Fruit fly (Drosophila melanogaster) whole organism, embryonic: ENCODE measurements around the gene cno.

Experiments used
- CG2712 ChIP-seq: fragments of 200-800 bp; optimal IDR thresholded peaks from 3 replicates; lab custom pipeline; 2019; ENCODE audit warnings: missing biosample characterization, mild to moderate bottlenecking, missing genetic modification characterization, moderate library complexity
- CG6254 ChIP-seq: fragments of 200-800 bp; sonication (Bioruptor generic); optimal IDR thresholded peaks from 3 replicates; lab custom pipeline; 2017; ENCODE audit warnings: mild to moderate bottlenecking, missing biosample characterization, missing genetic modification reagents, missing genetic modification characterization
- CG6765 ChIP-seq: fragments of 200-800 bp; sonication (Bioruptor generic); optimal IDR thresholded peaks from 3 replicates; lab custom pipeline; 2017; ENCODE audit warnings: missing biosample characterization, mild to moderate bottlenecking, missing genetic modification characterization
- Gug ChIP-seq: fragments of 200-800 bp; sonication (Bioruptor generic); IDR thresholded peaks from 4 replicates; pipeline ENCODE4 v1.3.6; 2022; ENCODE audit warnings: missing biosample characterization, missing genetic modification characterization
- MESR4 ChIP-seq: fragments of 200-800 bp; sonication (Bioruptor generic); optimal IDR thresholded peaks from 2 replicates; lab custom pipeline; 2018; ENCODE audit warnings: missing biosample characterization, mild to moderate bottlenecking, missing genetic modification characterization, moderate library complexity
- mirr ChIP-seq: fragments of 200-800 bp; sonication (Bioruptor generic); optimal IDR thresholded peaks from 3 replicates; lab custom pipeline; 2018; ENCODE audit warnings: missing biosample characterization, mild to moderate bottlenecking, missing genetic modification characterization

DNA sequence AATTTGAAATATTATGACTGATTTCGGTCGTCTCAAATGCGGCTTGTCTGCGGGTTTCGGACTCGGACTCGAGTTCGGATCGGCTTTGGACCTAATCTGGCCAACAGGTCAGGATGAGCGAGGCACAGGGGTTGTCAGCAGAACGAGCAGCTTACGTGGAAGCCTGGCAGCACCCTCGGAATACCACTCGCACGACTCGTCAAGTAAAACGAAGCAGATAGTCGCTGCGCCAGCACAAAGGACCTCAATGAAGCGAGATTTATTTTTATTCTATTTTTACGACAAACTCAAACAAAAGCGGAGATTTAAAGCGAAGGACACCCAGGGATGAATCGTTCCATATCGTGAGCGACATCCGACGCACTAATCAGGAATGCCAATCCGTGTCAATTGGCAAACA is 91.4 kb downstream of the cno start:
- TF ChIP-seq Gug (GFP tag; lab: Robert Waterston, UW) (no peak), CG6254 (no peak), CG6765 (GFP tag; lab: Kevin White, UChicago) (no peak), MESR4 (GFP tag; lab: Kevin White, UChicago) (no peak), mirr (GFP tag; lab: Kevin White, UChicago) (no peak), CG2712 (tag; lab: Kevin White, UChicago) (no peak)
